Fruit fly (Drosophila melanogaster): Measurements from ENCODE around the gene CG4872.

Gene CG4872

dm6 chrX:16917462-16917861, 36.3 kb downstream of the CG4872 start (continued):
- TF ChIP-seq caup (GFP tag; optimal IDR thresholded peaks at IDR 0.05; ENCODE audit: severe bottlenecking) = peak; percentile 3
- no peak for TF ChIP-seq twi (tag; optimal IDR thresholded peaks at IDR 0.05)
- peak; percentile 9 for TF ChIP-seq Hmr (GFP tag; optimal IDR thresholded peaks at IDR 0.05)
- no peak for TF ChIP-seq row (GFP tag; IDR thresholded peaks at IDR 0.05)
- no peak for TF ChIP-seq bbx (GFP tag; IDR thresholded peaks at IDR 0.05; ENCODE audit: partially characterized antibody)
- TF ChIP-seq NFAT (GFP tag; IDR thresholded peaks at IDR 0.05) = no peak
- TF ChIP-seq CG11093 (GFP tag; IDR thresholded peaks at IDR 0.05) = no peak
- TF ChIP-seq jing (GFP tag; optimal IDR thresholded peaks at IDR 0.05) = no peak
- TF ChIP-seq H15 (GFP tag; IDR thresholded peaks at IDR 0.05) = no peak
- no peak for TF ChIP-seq ro (GFP tag; IDR thresholded peaks at IDR 0.05)
- no peak for TF ChIP-seq CG1024 (GFP tag; IDR thresholded peaks at IDR 0.05)
- TF ChIP-seq CG7556 (GFP tag; optimal IDR thresholded peaks at IDR 0.05) = no peak
- TF ChIP-seq CG16813 (GFP tag; IDR thresholded peaks at IDR 0.05; ENCODE audit: partially characterized antibody) = no peak
- no peak for TF ChIP-seq CG32767 (GFP tag; IDR thresholded peaks at IDR 0.05)
- TF ChIP-seq ATbp (GFP tag; optimal IDR thresholded peaks at IDR 0.05) = no peak
- no peak for TF ChIP-seq fru (optimal IDR thresholded peaks at IDR 0.05)
- no peak for TF ChIP-seq Doc3 (GFP tag; IDR thresholded peaks at IDR 0.05; ENCODE audit: partially characterized antibody)
- no peak for TF ChIP-seq Blimp-1 (GFP tag; optimal IDR thresholded peaks at IDR 0.05)
- TF ChIP-seq klu (GFP tag; IDR thresholded peaks at IDR 0.05) = no peak
- no peak for TF ChIP-seq CG18619 (GFP tag; optimal IDR thresholded peaks at IDR 0.05)
- TF ChIP-seq D (optimal IDR thresholded peaks at IDR 0.05) = no peak
- no peak for TF ChIP-seq D (GFP tag; optimal IDR thresholded peaks at IDR 0.05)
- TF ChIP-seq sob (GFP tag; IDR thresholded peaks at IDR 0.05) = 0 out of 2 replicates have a peak, but pooled peaks have one; percentile 14
- TF ChIP-seq chinmo (GFP tag; IDR thresholded peaks at IDR 0.05; ENCODE audit: partially characterized antibody) = 0 out of 4 replicates have a peak, but pooled peaks have one; percentile 10
- TF ChIP-seq wek (GFP tag; optimal IDR thresholded peaks at IDR 0.05) = peak; percentile 24
- no peak for TF ChIP-seq prd (optimal IDR thresholded peaks at IDR 0.05)
- no peak for TF ChIP-seq prd (GFP tag; IDR thresholded peaks at IDR 0.05)
- no peak for TF ChIP-seq CG13894 (tag; optimal IDR thresholded peaks at IDR 0.05)
- TF ChIP-seq CG2678 (tag; optimal IDR thresholded peaks at IDR 0.05) = peak; percentile 23
- no peak for TF ChIP-seq Adf1 (GFP tag; IDR thresholded peaks at IDR 0.05)
- no peak for TF ChIP-seq CG8089 (GFP tag; optimal IDR thresholded peaks at IDR 0.05)
- TF ChIP-seq CG32772 (GFP tag; IDR thresholded peaks at IDR 0.05) = no peak
- TF ChIP-seq CG10209 (GFP tag; optimal IDR thresholded peaks at IDR 0.05) = no peak
- no peak for TF ChIP-seq peb (GFP tag; IDR thresholded peaks at IDR 0.05)
- TF ChIP-seq Dp (GFP tag; optimal IDR thresholded peaks at IDR 0.05) = no peak
- TF ChIP-seq CG18476 (GFP tag; optimal IDR thresholded peaks at IDR 0.05) = no peak
- TF ChIP-seq HLH54F (GFP tag; optimal IDR thresholded peaks at IDR 0.05) = no peak
- TF ChIP-seq corto (GFP tag; optimal IDR thresholded peaks at IDR 0.05) = no peak
- no peak for TF ChIP-seq CG5245 (GFP tag; optimal IDR thresholded peaks at IDR 0.05)
- no peak for TF ChIP-seq ind (GFP tag; optimal IDR thresholded peaks at IDR 0.05)
- no peak for TF ChIP-seq CG15696 (tag; optimal IDR thresholded peaks at IDR 0.05)
- no peak for TF ChIP-seq ranshi (GFP tag; IDR thresholded peaks at IDR 0.05)
- no peak for TF ChIP-seq CG17912 (GFP tag; optimal IDR thresholded peaks at IDR 0.05)
- no peak for TF ChIP-seq fd96Cb (tag; optimal IDR thresholded peaks at IDR 0.05)
- TF ChIP-seq Ets65A (GFP tag) = no peak
- no peak for TF ChIP-seq CG4730 (GFP tag; IDR thresholded peaks at IDR 0.05)
- TF ChIP-seq Fer1 (GFP tag; optimal IDR thresholded peaks at IDR 0.05) = peak; percentile 19
- no peak for TF ChIP-seq CG5953 (GFP tag; IDR thresholded peaks at IDR 0.05)
- TF ChIP-seq MESR4 (GFP tag; optimal IDR thresholded peaks at IDR 0.05) = no peak
- no peak for TF ChIP-seq CG32532 (GFP tag; IDR thresholded peaks at IDR 0.05)
- TF ChIP-seq CG1602 (GFP tag; optimal IDR thresholded peaks at IDR 0.05) = no peak
- no peak for TF ChIP-seq Mad (GFP tag; optimal IDR thresholded peaks at IDR 0.05)
- TF ChIP-seq en (GFP tag; optimal IDR thresholded peaks at IDR 0.05) = no peak
